Worm (Caenorhabditis elegans) whole organism, young adult: Measurements from ENCODE around the gene C50E3.13.

Source experiments
- atf-7 ChIP-seq: sonication (generic microtip); optimal IDR thresholded peaks from 2 replicates; lab custom pipeline; 2017; ENCODE audit warnings: mild to moderate bottlenecking, missing genetic modification characterization, missing compliant biosample characterization
- efl-1 ChIP-seq: fragments of 150-350 bp; optimal IDR thresholded peaks from 2 replicates; lab custom pipeline; 2014; ENCODE audit warnings: missing biosample characterization, missing genetic modification reagents, missing genetic modification characterization
- egl-18 ChIP-seq: fragments of 200-800 bp; sonication (Bioruptor generic); IDR thresholded peaks from 2 replicates; pipeline ENCODE4 v1.3.6; 2022; ENCODE audit warnings: missing genetic modification reagents, missing genetic modification characterization, missing compliant biosample characterization

DNA sequence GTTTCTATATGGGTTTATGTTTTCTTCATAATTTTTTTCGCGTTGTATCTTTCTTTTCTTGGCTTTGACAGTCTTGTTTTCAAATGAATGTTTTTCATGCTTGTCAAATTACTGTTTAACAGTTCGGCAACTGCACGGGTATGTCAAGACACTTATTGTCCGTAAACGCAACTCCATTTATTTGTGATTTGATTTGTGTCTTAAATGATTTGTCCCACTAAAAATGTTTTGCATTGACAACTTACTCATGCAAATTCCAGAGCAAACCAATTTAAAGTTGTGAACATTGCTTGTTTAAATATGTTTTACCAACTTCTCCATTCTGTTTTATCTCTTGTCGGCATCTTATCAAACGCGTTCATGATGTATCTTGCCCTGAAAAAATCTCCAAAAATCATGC, 7.7 kb upstream of the C50E3.13 start, which contains the start of gene srd-25:
- no peak for TF ChIP-seq atf-7 (tag; lab: Kevin White, UChicago)
- no peak for TF ChIP-seq efl-1 (GFP tag; lab: Kevin White, UChicago)
- TF ChIP-seq egl-18 (GFP tag; lab: Robert Waterston, UW) = no peak
